Worm (Caenorhabditis elegans) whole organism, L4 larva: ENCODE data around the gene immp-1.

Source experiments
- D1046.2 ChIP-seq: fragments of 200-800 bp; sonication (Bioruptor generic); IDR thresholded peaks from 2 replicates; pipeline ENCODE4 v1.3.6; 2022; ENCODE audit warnings: missing genetic modification characterization, missing compliant biosample characterization
- F37D6.2 ChIP-seq: sonication (generic microtip); optimal IDR thresholded peaks from 2 replicates; lab custom pipeline; 2016; ENCODE audit warnings: mild to moderate bottlenecking, missing genetic modification characterization, missing compliant biosample characterization
- F44E2.7 ChIP-seq: fragments of 200-800 bp; sonication (Bioruptor generic); IDR thresholded peaks from 2 replicates; pipeline ENCODE4 v2.1.2; 2022; ENCODE audit warnings: missing genetic modification characterization, missing compliant biosample characterization
- R02D3.7 ChIP-seq: fragments of 150-350 bp; sonication (generic microtip); optimal IDR thresholded peaks from 3 replicates; lab custom pipeline; 2014; ENCODE audit warnings: missing biosample characterization, missing genetic modification characterization
- Y105C5A.15 ChIP-seq: fragments of 200-800 bp; sonication (Bioruptor generic); IDR thresholded peaks from 2 replicates; pipeline ENCODE4 v1.3.6; 2022; ENCODE audit warnings: missing genetic modification characterization, missing compliant biosample characterization
- aha-1 ChIP-seq: fragments of 150-350 bp; peaks from one replicate; lab custom pipeline; 2014; ENCODE audit warnings: missing biosample characterization, missing genetic modification characterization
- aly-2 ChIP-seq: sonication (generic microtip); optimal IDR thresholded peaks from 2 replicates; lab custom pipeline; 2018; ENCODE audit warnings: missing biosample characterization, missing genetic modification characterization
- arid-1 ChIP-seq: fragments of 200-800 bp; sonication (Bioruptor generic); conservative IDR thresholded peaks from 2 replicates; pipeline ENCODE4 v1.3.6; 2022; ENCODE audit warnings: missing genetic modification reagents, missing genetic modification characterization, missing compliant biosample characterization
- attf-4 ChIP-seq: sonication (generic microtip); optimal IDR thresholded peaks from 3 replicates; lab custom pipeline; 2017; ENCODE audit warnings: missing biosample characterization, missing genetic modification characterization
- ceh-44 ChIP-seq: fragments of 200-800 bp; sonication (Bioruptor generic); IDR thresholded peaks from 2 replicates; pipeline ENCODE4 v1.3.6; 2022; ENCODE audit warnings: missing genetic modification reagents, missing genetic modification characterization, missing compliant biosample characterization
- ceh-62 ChIP-seq: sonication (generic microtip); optimal IDR thresholded peaks from 2 replicates; lab custom pipeline; 2017; ENCODE audit warnings: missing biosample characterization, missing genetic modification characterization
- ceh-82 ChIP-seq: sonication (generic microtip); optimal IDR thresholded peaks from 2 replicates; lab custom pipeline; 2017; ENCODE audit warnings: missing biosample characterization, missing genetic modification characterization
- cey-2 ChIP-seq: sonication (generic microtip); optimal IDR thresholded peaks from 3 replicates; lab custom pipeline; 2017; ENCODE audit warnings: missing genetic modification characterization, mild to moderate bottlenecking, missing compliant biosample characterization, antibody characterized with exemption, borderline replicate concordance; ENCODE audit not compliant: insufficient read depth
- daf-16 ChIP-seq, 3 experiments: sonication (generic microtip); optimal IDR thresholded peaks; 2 replicates each; lab custom pipeline; 2016 to 2017; ENCODE audit warnings: missing genetic modification characterization in 3 of 3, missing genetic modification reagents in 3 of 3, mild to moderate bottlenecking in 2 of 3, missing compliant biosample characterization in 2 of 3, missing biosample characterization in 1 of 3, moderate library complexity in 1 of 3
- daf-8 ChIP-seq: fragments of 200-800 bp; sonication (Bioruptor generic); IDR thresholded peaks from 2 replicates; pipeline ENCODE4 v1.3.6; 2022; ENCODE audit warnings: missing genetic modification characterization, missing compliant biosample characterization
- dmd-6 ChIP-seq: fragments of 200-800 bp; sonication (Bioruptor generic); IDR thresholded peaks from 2 replicates; pipeline ENCODE4 v1.3.6; 2022; ENCODE audit warnings: missing genetic modification reagents, missing genetic modification characterization, missing compliant biosample characterization
- egl-27 ChIP-seq: sonication (generic microtip); optimal IDR thresholded peaks from 3 replicates; lab custom pipeline; 2017; ENCODE audit warnings: missing biosample characterization, missing genetic modification reagents, missing genetic modification characterization
- fos-1 ChIP-seq: fragments of 150-350 bp; optimal IDR thresholded peaks from 2 replicates; lab custom pipeline; 2014; ENCODE audit warnings: missing biosample characterization, missing genetic modification characterization
- gei-8 ChIP-seq: fragments of 200-800 bp; sonication (Bioruptor generic); optimal IDR thresholded peaks from 2 replicates; lab custom pipeline; 2018; ENCODE audit warnings: mild to moderate bottlenecking, missing genetic modification characterization, missing compliant biosample characterization
- hlh-11 ChIP-seq: fragments of 200-800 bp; sonication (Bioruptor generic); optimal IDR thresholded peaks from 2 replicates; lab custom pipeline; 2018; ENCODE audit warnings: mild to moderate bottlenecking, missing genetic modification characterization, missing compliant biosample characterization
- hmg-1.1 ChIP-seq: fragments of 200-800 bp; sonication (Bioruptor generic); IDR thresholded peaks from 2 replicates; pipeline ENCODE4 v1.3.6; 2022; ENCODE audit warnings: missing genetic modification reagents, missing genetic modification characterization, missing compliant biosample characterization
- lin-1 ChIP-seq: fragments of 200-800 bp; sonication (Bioruptor generic); IDR thresholded peaks from 2 replicates; pipeline ENCODE4 v1.3.6; 2022; ENCODE audit warnings: missing genetic modification reagents, missing genetic modification characterization, missing compliant biosample characterization
- lin-13 ChIP-seq: fragments of 150-350 bp; optimal IDR thresholded peaks from 2 replicates; lab custom pipeline; 2014; ENCODE audit warnings: missing biosample characterization, missing genetic modification reagents, missing genetic modification characterization
- lin-15B ChIP-seq: fragments of 150-350 bp; sonication (generic microtip); optimal IDR thresholded peaks from 3 replicates; lab custom pipeline; 2014; ENCODE audit warnings: missing biosample characterization, missing genetic modification characterization
- lin-38 ChIP-seq: fragments of 200-800 bp; sonication (Bioruptor generic); IDR thresholded peaks from 2 replicates; pipeline ENCODE4 v1.3.6; 2022; ENCODE audit warnings: missing genetic modification reagents, missing genetic modification characterization, missing compliant biosample characterization
- lsy-2 ChIP-seq, 2 experiments: fragments of 150-350 bp in 1 of 2; sonication (generic microtip) in 1 of 2; optimal IDR thresholded peaks; 2 replicates each; lab custom pipeline; 2014 to 2017; ENCODE audit warnings: missing biosample characterization in 2 of 2, missing genetic modification characterization in 2 of 2
- mdt-29 ChIP-seq: fragments of 200-800 bp; sonication (Bioruptor generic); IDR thresholded peaks from 2 replicates; pipeline ENCODE4 v1.3.6; 2022; ENCODE audit warnings: missing genetic modification reagents, missing genetic modification characterization, missing compliant biosample characterization
- mep-1 ChIP-seq: fragments of 150-350 bp; sonication (generic microtip); optimal IDR thresholded peaks from 3 replicates; lab custom pipeline; 2014; ENCODE audit warnings: missing biosample characterization, missing genetic modification characterization
- mes-2 ChIP-seq: sonication (generic microtip); optimal IDR thresholded peaks from 2 replicates; lab custom pipeline; 2016; ENCODE audit warnings: missing genotype, mild to moderate bottlenecking, missing genetic modification characterization, missing compliant biosample characterization; ENCODE audit not compliant: poor library complexity, severe bottlenecking
- mxl-2 ChIP-seq: fragments of 200-800 bp; sonication (Bioruptor generic); conservative IDR thresholded peaks from 2 replicates; pipeline ENCODE4 v1.3.6; 2022; ENCODE audit warnings: missing genetic modification reagents, missing genetic modification characterization, missing compliant biosample characterization
- nhr-237 ChIP-seq: sonication (generic microtip); optimal IDR thresholded peaks from 2 replicates; lab custom pipeline; 2017; ENCODE audit warnings: missing biosample characterization, missing genetic modification characterization
- nhr-28 ChIP-seq: fragments of 150-350 bp; optimal IDR thresholded peaks from 2 replicates; lab custom pipeline; 2014; ENCODE audit warnings: missing biosample characterization, missing genetic modification characterization
- nhr-41 ChIP-seq: fragments of 200-800 bp; sonication (Bioruptor generic); IDR thresholded peaks from 2 replicates; pipeline ENCODE4 v1.3.6; 2022; ENCODE audit warnings: missing genetic modification reagents, missing genetic modification characterization, missing compliant biosample characterization
- nhr-6 ChIP-seq: fragments of 150-350 bp; optimal IDR thresholded peaks from 2 replicates; lab custom pipeline; 2014; ENCODE audit warnings: missing biosample characterization, missing genetic modification characterization
- nhr-77 ChIP-seq: fragments of 150-350 bp; optimal IDR thresholded peaks from 2 replicates; lab custom pipeline; 2014; ENCODE audit warnings: missing biosample characterization, missing genetic modification characterization
- php-3 ChIP-seq: fragments of 200-800 bp; sonication (Bioruptor generic); IDR thresholded peaks from 2 replicates; pipeline ENCODE4 v1.3.6; 2022; ENCODE audit warnings: missing genetic modification reagents, missing genetic modification characterization, missing compliant biosample characterization
- rbr-2 ChIP-seq: sonication (generic microtip); optimal IDR thresholded peaks from 2 replicates; lab custom pipeline; 2016; ENCODE audit warnings: missing genotype, missing genetic modification characterization, missing compliant biosample characterization
- sdz-12 ChIP-seq: fragments of 200-800 bp; sonication (Bioruptor generic); optimal IDR thresholded peaks from 2 replicates; lab custom pipeline; 2018; ENCODE audit warnings: mild to moderate bottlenecking, missing genetic modification characterization, missing compliant biosample characterization
- set-16 ChIP-seq: fragments of 200-800 bp; sonication (Bioruptor generic); IDR thresholded peaks from 2 replicates; pipeline ENCODE4 v1.3.6; 2022; ENCODE audit warnings: missing genetic modification reagents, missing genetic modification characterization, missing compliant biosample characterization
- snpc-1.2 ChIP-seq: fragments of 200-800 bp; sonication (Bioruptor generic); IDR thresholded peaks from 2 replicates; pipeline ENCODE4 v1.3.6; 2022; ENCODE audit warnings: missing genetic modification reagents, missing genetic modification characterization, missing compliant biosample characterization
- snpc-4 ChIP-seq: fragments of 150-350 bp; optimal IDR thresholded peaks from 2 replicates; lab custom pipeline; 2014; ENCODE audit warnings: missing biosample characterization, missing genetic modification characterization
- tra-1 ChIP-seq: fragments of 200-800 bp; sonication (Bioruptor generic); IDR thresholded peaks from 2 replicates; pipeline ENCODE4 v1.3.6; 2022; ENCODE audit warnings: missing genetic modification reagents, missing genetic modification characterization, missing compliant biosample characterization
- unc-39 ChIP-seq: sonication (generic microtip); optimal IDR thresholded peaks from 2 replicates; lab custom pipeline; 2017; ENCODE audit warnings: missing biosample characterization, missing genetic modification characterization
- unc-62 ChIP-seq, 3 experiments: fragments of 150-350 bp in 1 of 3; sonication (generic microtip); optimal IDR thresholded peaks in 2 of 3; peaks in 1 of 3; 1 replicate in 1 of 3; 2 replicates in 2 of 3; lab custom pipeline; 2014 to 2017; ENCODE audit warnings: missing biosample characterization in 3 of 3, missing genetic modification characterization in 3 of 3, missing genetic modification reagents in 3 of 3, missing genotype in 1 of 3
- vab-7 ChIP-seq: fragments of 200-800 bp; sonication (Bioruptor generic); IDR thresholded peaks from 2 replicates; pipeline ENCODE4 v1.3.6; 2022; ENCODE audit warnings: missing genetic modification reagents, missing genetic modification characterization, missing compliant biosample characterization
- zag-1 ChIP-seq: fragments of 150-350 bp; optimal IDR thresholded peaks from 2 replicates; lab custom pipeline; 2014; ENCODE audit warnings: missing biosample characterization, missing genetic modification characterization
- zfp-3 ChIP-seq: fragments of 200-800 bp; sonication (Bioruptor generic); conservative IDR thresholded peaks from 2 replicates; pipeline ENCODE4 v1.3.6; 2022; ENCODE audit warnings: missing genetic modification reagents, missing genetic modification characterization, missing compliant biosample characterization
- ztf-11 ChIP-seq: fragments of 150-350 bp; optimal IDR thresholded peaks from 2 replicates; lab custom pipeline; 2014; ENCODE audit warnings: missing biosample characterization, missing genetic modification characterization
- ztf-7 ChIP-seq: fragments of 150-350 bp; optimal IDR thresholded peaks from 2 replicates; lab custom pipeline; 2014; ENCODE audit warnings: missing biosample characterization, missing genetic modification characterization

Gene immp-1

ce11 chrIII:11824580-11824979 lies 49.8 kb downstream of the immp-1 start:
- no peak for TF ChIP-seq F44E2.7
- no peak for TF ChIP-seq ceh-62 (tag; lab: Kevin White, UChicago)
- no peak for TF ChIP-seq fos-1 (tag; lab: Kevin White, UChicago)
- TF ChIP-seq aha-1 (tag; lab: Kevin White, UChicago) = peak; percentile 53
- TF ChIP-seq unc-62 (GFP tag; optimal IDR thresholded peaks at IDR 0.05 in 1 of 2; lab: Kevin White, UChicago) = no peak
- TF ChIP-seq unc-62 (tag; optimal IDR thresholded peaks at IDR 0.05; lab: Kevin White, UChicago) = no peak
- TF ChIP-seq nhr-237 (tag; lab: Kevin White, UChicago) = no peak
- peak; percentile 32; the same call in 1 of the 2 replicates for TF ChIP-seq arid-1 (GFP tag; lab: Robert Waterston, UW)
- TF ChIP-seq lin-15B (tag; lab: Kevin White, UChicago) = no peak
- no peak for TF ChIP-seq F37D6.2 (tag; lab: Kevin White, UChicago)
- TF ChIP-seq mxl-2 (GFP tag; lab: Robert Waterston, UW) = no peak
- no peak for TF ChIP-seq rbr-2 (tag; lab: Kevin White, UChicago)
- TF ChIP-seq R02D3.7 (tag; lab: Kevin White, UChicago) = no peak
- no peak for TF ChIP-seq mdt-29 (GFP tag; lab: Robert Waterston, UW)
- no peak for TF ChIP-seq daf-16 (GFP tag; optimal IDR thresholded peaks at IDR 0.05; lab: Kevin White, UChicago)
- TF ChIP-seq daf-16 (tag; optimal IDR thresholded peaks at IDR 0.05; lab: Kevin White, UChicago) = peak; percentile 0
- TF ChIP-seq dmd-6 (GFP tag; lab: Robert Waterston, UW) = no peak
- TF ChIP-seq aly-2 (tag; lab: Kevin White, UChicago) = no peak
- no peak for TF ChIP-seq Y105C5A.15 (GFP tag; lab: Robert Waterston, UW)
- TF ChIP-seq attf-4 (tag; lab: Kevin White, UChicago) = no peak
- no peak for TF ChIP-seq ztf-7
- no peak for TF ChIP-seq sdz-12 (GFP tag; lab: Kevin White, UChicago)
- TF ChIP-seq D1046.2 (GFP tag; lab: Robert Waterston, UW) = no peak
- peak; percentile 10; the same call in 1 of the 2 replicates for TF ChIP-seq lin-38 (GFP tag; lab: Robert Waterston, UW)
- no peak for TF ChIP-seq ceh-82 (tag; lab: Kevin White, UChicago)
- no peak for TF ChIP-seq ceh-44
- no peak for TF ChIP-seq snpc-4 (tag; lab: Kevin White, UChicago)
- TF ChIP-seq, all 104 proteins: peak for 4

ce11 chrIII:11825654-11826053 lies 50.9 kb downstream of the immp-1 start:
- TF ChIP-seq cey-2 = no peak
- no peak for TF ChIP-seq tra-1 (GFP tag; lab: Robert Waterston, UW)
- no peak for TF ChIP-seq unc-39 (tag; lab: Kevin White, UChicago)
- TF ChIP-seq hmg-1.1 (GFP tag; lab: Robert Waterston, UW) = peak; percentile 49
- no peak for TF ChIP-seq set-16
- TF ChIP-seq lsy-2 (tag; optimal IDR thresholded peaks at IDR 0.05; lab: Kevin White, UChicago) = peak in 1 of 2 experiments; percentile 87
- peak; percentile 94 for TF ChIP-seq lin-38 (GFP tag; lab: Robert Waterston, UW)
- no peak for TF ChIP-seq gei-8 (GFP tag; lab: Kevin White, UChicago)
- TF ChIP-seq F37D6.2 (tag; lab: Kevin White, UChicago) = no peak
- no peak for TF ChIP-seq daf-8 (GFP tag; lab: Robert Waterston, UW)
- TF ChIP-seq nhr-77 (tag; lab: Kevin White, UChicago) = peak; percentile 36
- no peak for TF ChIP-seq aly-2 (tag; lab: Kevin White, UChicago)
- TF ChIP-seq lin-15B (tag; lab: Kevin White, UChicago) = no peak
- peak; percentile 42 for TF ChIP-seq nhr-6 (tag; lab: Kevin White, UChicago)
- peak; percentile 86 for TF ChIP-seq mes-2 (tag; lab: Kevin White, UChicago)
- TF ChIP-seq aha-1 (tag; lab: Kevin White, UChicago) = peak; percentile 93
- TF ChIP-seq vab-7 (GFP tag; lab: Robert Waterston, UW) = peak; percentile 31; the same call in 1 of the 2 replicates
- TF ChIP-seq nhr-28 = peak; percentile 56
- no peak for TF ChIP-seq lin-1 (GFP tag; lab: Robert Waterston, UW)
- no peak for TF ChIP-seq php-3 (GFP tag; lab: Robert Waterston, UW)
- TF ChIP-seq Y105C5A.15 (GFP tag; lab: Robert Waterston, UW) = no peak
- TF ChIP-seq lin-13 = peak; percentile 76
- peak; percentile 64 for TF ChIP-seq mep-1 (tag; lab: Kevin White, UChicago)
- TF ChIP-seq unc-62 (GFP tag; optimal IDR thresholded peaks at IDR 0.05 in 1 of 2; lab: Kevin White, UChicago) = no peak
- TF ChIP-seq unc-62 (tag; optimal IDR thresholded peaks at IDR 0.05; lab: Kevin White, UChicago) = no peak
- no peak for TF ChIP-seq snpc-1.2 (GFP tag; lab: Robert Waterston, UW)
- TF ChIP-seq zfp-3 = no peak
- TF ChIP-seq nhr-41 (GFP tag; lab: Robert Waterston, UW) = no peak
- no peak for TF ChIP-seq egl-27 (tag; lab: Kevin White, UChicago)
- no peak for TF ChIP-seq zag-1 (tag; lab: Kevin White, UChicago)
- no peak for TF ChIP-seq ztf-11 (tag; lab: Kevin White, UChicago)
- peak; percentile 21; the same call in 1 of the 2 replicates for TF ChIP-seq dmd-6 (GFP tag; lab: Robert Waterston, UW)
- peak; percentile 67 for TF ChIP-seq hlh-11 (tag; lab: Kevin White, UChicago)
